Fruit fly (Drosophila melanogaster): Measurements from ENCODE around the gene hh.
A peak's percentile ranks its signal among the peaks of the same experiment; 100 is the strongest.

Gene hh

DNA sequence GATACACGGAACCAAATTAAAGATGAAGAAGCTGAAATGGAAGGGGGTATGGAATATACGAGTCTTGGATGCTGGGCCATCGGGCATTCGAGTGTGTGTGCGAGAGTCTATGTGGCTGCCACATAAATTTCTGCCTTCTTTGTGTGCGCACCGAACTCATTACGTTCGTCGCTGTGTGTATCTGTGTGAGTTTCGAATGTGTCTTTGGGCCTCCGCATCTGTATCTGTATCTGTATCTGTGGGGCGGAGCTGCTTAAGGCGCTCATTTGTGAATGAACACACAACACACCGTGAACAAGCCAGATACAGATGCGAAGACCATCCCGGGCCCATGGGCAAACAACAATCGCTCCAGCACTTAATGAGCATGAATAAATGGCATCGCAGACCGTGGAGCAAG is 1.7 kb upstream of the hh start (continued):
- TF ChIP-seq twi (tag; optimal IDR thresholded peaks at IDR 0.05) (peak; percentile 41), CG17328 (GFP tag; IDR thresholded peaks at IDR 0.05) (no peak), CG17612 (GFP tag; IDR thresholded peaks at IDR 0.05) (no peak), cas (GFP tag; IDR thresholded peaks at IDR 0.05) (no peak), CG31224 (GFP tag; IDR thresholded peaks at IDR 0.05) (no peak), otp (GFP tag; IDR thresholded peaks at IDR 0.05) (no peak), CG8924 (tag; optimal IDR thresholded peaks at IDR 0.05) (no peak), CG4707 (GFP tag; optimal IDR thresholded peaks at IDR 0.05) (no peak), CG6272 (GFP tag; IDR thresholded peaks at IDR 0.05) (no peak), Sin3A (optimal IDR thresholded peaks at IDR 0.05) (no peak), Dref (GFP tag; IDR thresholded peaks at IDR 0.05) (no peak), pfk (GFP tag; optimal IDR thresholded peaks at IDR 0.05) (no peak), CG7963 (GFP tag; IDR thresholded peaks at IDR 0.05; ENCODE audit: partially characterized antibody) (no peak), CG11247 (GFP tag; IDR thresholded peaks at IDR 0.05) (no peak), CG13894 (tag; optimal IDR thresholded peaks at IDR 0.05) (no peak), tna (GFP tag; IDR thresholded peaks at IDR 0.05; ENCODE audit: partially characterized antibody) (no peak), Fer3 (tag; optimal IDR thresholded peaks at IDR 0.05) (no peak), pros (GFP tag; optimal IDR thresholded peaks at IDR 0.05) (peak; percentile 73), maf-S (GFP tag; optimal IDR thresholded peaks at IDR 0.05) (no peak), vnd (GFP tag; IDR thresholded peaks at IDR 0.05; ENCODE audit: partially characterized antibody) (no peak)

dm6 chr3R:23141113-23141512 is 593 bp downstream of the hh start:
- TF ChIP-seq Rfx (GFP tag; IDR thresholded peaks at IDR 0.05) (no peak), Dbx (GFP tag; IDR thresholded peaks at IDR 0.05) (0 out of 3 replicates have a peak, but pooled peaks have one; percentile 19), prd (optimal IDR thresholded peaks at IDR 0.05) (no peak), prd (GFP tag; IDR thresholded peaks at IDR 0.05) (no peak), CG7786 (GFP tag; optimal IDR thresholded peaks at IDR 0.05) (no peak), CG2129 (GFP tag; IDR thresholded peaks at IDR 0.05; ENCODE audit: partially characterized antibody) (no peak), CG8478 (optimal IDR thresholded peaks at IDR 0.05) (peak; percentile 38), CG3163 (GFP tag; optimal IDR thresholded peaks at IDR 0.05) (no peak), Max (GFP tag; optimal IDR thresholded peaks at IDR 0.05) (no peak), tin (GFP tag; optimal IDR thresholded peaks at IDR 0.05) (no peak), shn (GFP tag; optimal IDR thresholded peaks at IDR 0.05) (no peak), CG8089 (GFP tag; optimal IDR thresholded peaks at IDR 0.05) (no peak), Dfd (GFP tag; optimal IDR thresholded peaks at IDR 0.05) (no peak), CG12219 (GFP tag; optimal IDR thresholded peaks at IDR 0.05) (no peak), sc (optimal IDR thresholded peaks at IDR 0.05) (no peak), sc (GFP tag; optimal IDR thresholded peaks at IDR 0.05) (no peak), bsh (GFP tag; optimal IDR thresholded peaks at IDR 0.05) (no peak), CG9215 (GFP tag; IDR thresholded peaks at IDR 0.05) (no peak), CG2889 (GFP tag; IDR thresholded peaks at IDR 0.05) (no peak), sens (GFP tag) (peak; percentile 36), CG7372 (GFP tag; IDR thresholded peaks at IDR 0.05) (peak; percentile 68), CG16863 (GFP tag; optimal IDR thresholded peaks at IDR 0.05) (no peak), CG17385 (GFP tag; optimal IDR thresholded peaks at IDR 0.05) (no peak), Ets65A (GFP tag) (peak; percentile 79), CG32767 (GFP tag; IDR thresholded peaks at IDR 0.05) (no peak)

Data from whole organism, embryonic.